Worm (Caenorhabditis elegans) whole organism, early embryonic: ENCODE measurements around the gene B0252.8.

Source experiments
- aly-1 ChIP-seq: sonication (generic microtip); optimal IDR thresholded peaks from 2 replicates; lab custom pipeline; 2016; ENCODE audit warnings: missing genetic modification characterization, missing compliant biosample characterization
- ama-1 ChIP-seq: fragments of 150-350 bp; optimal IDR thresholded peaks from 2 replicates; lab custom pipeline; 2014
- ceh-13 ChIP-seq: fragments of 200-800 bp; sonication (Bioruptor generic); optimal IDR thresholded peaks from 2 replicates; lab custom pipeline; 2018; ENCODE audit warnings: mild to moderate bottlenecking, missing genetic modification characterization, missing compliant biosample characterization
- ceh-36 ChIP-seq: sonication (generic microtip); optimal IDR thresholded peaks from 2 replicates; lab custom pipeline; 2016; ENCODE audit warnings: missing genetic modification characterization, inconsistent platforms, missing compliant biosample characterization
- ets-7 ChIP-seq: sonication (generic microtip); optimal IDR thresholded peaks from 2 replicates; lab custom pipeline; 2016; ENCODE audit warnings: missing genotype, missing genetic modification characterization, missing compliant biosample characterization
- flt-1 ChIP-seq: fragments of 200-800 bp; sonication (Bioruptor generic); IDR thresholded peaks from 2 replicates; pipeline ENCODE4 v1.3.6; 2022; ENCODE audit warnings: missing genetic modification characterization, missing compliant biosample characterization
- hmg-4 ChIP-seq: fragments of 200-800 bp; sonication (Bioruptor generic); optimal IDR thresholded peaks from 2 replicates; lab custom pipeline; 2018; ENCODE audit warnings: mild to moderate bottlenecking, missing genetic modification characterization, missing compliant biosample characterization
- tbx-11 ChIP-seq: fragments of 200-800 bp; sonication (Bioruptor generic); IDR thresholded peaks from 2 replicates; pipeline ENCODE4 v1.3.6; 2022; ENCODE audit warnings: missing genetic modification characterization, missing compliant biosample characterization
- tra-4 ChIP-seq: sonication (generic microtip); optimal IDR thresholded peaks from 2 replicates; lab custom pipeline; 2017; ENCODE audit warnings: missing genetic modification characterization, missing compliant biosample characterization

- TF ChIP-seq ama-1 (lab: Kevin White, UChicago) (no peak), tra-4 (tag; lab: Kevin White, UChicago) (no peak), ceh-36 (tag; lab: Kevin White, UChicago) (no peak), ets-7 (tag; lab: Kevin White, UChicago) (no peak), flt-1 (no peak), tbx-11 (GFP tag; lab: Robert Waterston, UW) (no peak), ceh-13 (GFP tag; lab: Kevin White, UChicago) (no peak), aly-1 (no peak), hmg-4 (GFP tag; lab: Kevin White, UChicago) (no peak)
Observed at ce11 chrII:6940726-6941230, 24.8 kb downstream of the B0252.8 start.
